Fruit fly (Drosophila melanogaster): ENCODE results near the gene sav.

sav gene

dm6 chr3R:23057390-23057789 is 3.7 kb downstream of the sav start:
- TF ChIP-seq Hr78 (GFP tag; optimal IDR thresholded peaks at IDR 0.05) (no peak), Vsx2 (GFP tag; optimal IDR thresholded peaks at IDR 0.05; ENCODE audit: partially characterized antibody) (no peak), Sp1 (GFP tag; optimal IDR thresholded peaks at IDR 0.05) (no peak), Dif (GFP tag; optimal IDR thresholded peaks at IDR 0.05; ENCODE audit: partially characterized antibody) (peak; percentile 17)

dm6 chr3R:23056753-23057152 is 4.4 kb downstream of the sav start:
- TF ChIP-seq Rel (GFP tag; optimal IDR thresholded peaks at IDR 0.05): no peak
- TF ChIP-seq Rel (tag; optimal IDR thresholded peaks at IDR 0.05): peak; percentile 30
- no peak for TF ChIP-seq h (GFP tag; optimal IDR thresholded peaks at IDR 0.05)
- TF ChIP-seq ey (GFP tag; optimal IDR thresholded peaks at IDR 0.05): no peak
- no peak for TF ChIP-seq OdsH (GFP tag; optimal IDR thresholded peaks at IDR 0.05)
- TF ChIP-seq Dif (GFP tag; optimal IDR thresholded peaks at IDR 0.05; ENCODE audit: partially characterized antibody): no peak
- no peak for TF ChIP-seq Hr83 (GFP tag; optimal IDR thresholded peaks at IDR 0.05; ENCODE audit: poor library complexity, severe bottlenecking)

dm6 chr3R:23056113-23056512 is 5.0 kb downstream of the sav start:
- TF ChIP-seq Myc (optimal IDR thresholded peaks at IDR 0.05): no peak
- TF ChIP-seq fru (GFP tag; optimal IDR thresholded peaks at IDR 0.05): no peak
- TF ChIP-seq sage (GFP tag; optimal IDR thresholded peaks at IDR 0.05): no peak
- no peak for TF ChIP-seq GATAd (GFP tag; optimal IDR thresholded peaks at IDR 0.05)
- TF ChIP-seq dl (GFP tag; optimal IDR thresholded peaks at IDR 0.05; ENCODE audit: insufficient read depth in 1 of 2, partially characterized antibody in 2 of 2): no peak
- no peak for TF ChIP-seq dmrt93B (GFP tag; optimal IDR thresholded peaks at IDR 0.05)
- no peak for TF ChIP-seq sv (GFP tag; optimal IDR thresholded peaks at IDR 0.05)
- no peak for TF ChIP-seq Sp1 (GFP tag; optimal IDR thresholded peaks at IDR 0.05)
- TF ChIP-seq rgr (GFP tag; optimal IDR thresholded peaks at IDR 0.05): no peak
- TF ChIP-seq h (GFP tag; optimal IDR thresholded peaks at IDR 0.05): no peak

- TF ChIP-seq OdsH (GFP tag; optimal IDR thresholded peaks at IDR 0.05): peak; percentile 51
- TF ChIP-seq dsf (GFP tag; optimal IDR thresholded peaks at IDR 0.05; ENCODE audit: borderline replicate concordance): no peak
- TF ChIP-seq CG9705 (GFP tag; optimal IDR thresholded peaks at IDR 0.05): peak; percentile 63
- TF ChIP-seq jim (GFP tag; optimal IDR thresholded peaks at IDR 0.05): no peak
- peak; percentile 47 for TF ChIP-seq br (GFP tag; optimal IDR thresholded peaks at IDR 0.05)
- TF ChIP-seq Myc (optimal IDR thresholded peaks at IDR 0.05): no peak
- peak; percentile 68 for TF ChIP-seq rgr (GFP tag; optimal IDR thresholded peaks at IDR 0.05)
- TF ChIP-seq sv (GFP tag; optimal IDR thresholded peaks at IDR 0.05): peak; percentile 64
- TF ChIP-seq Sp1 (GFP tag; optimal IDR thresholded peaks at IDR 0.05): peak; percentile 53
- peak; percentile 69 for TF ChIP-seq dmrt93B (GFP tag; optimal IDR thresholded peaks at IDR 0.05)
- no peak for TF ChIP-seq usp (GFP tag; optimal IDR thresholded peaks at IDR 0.05)
- TF ChIP-seq tai (GFP tag; optimal IDR thresholded peaks at IDR 0.05): no peak
- TF ChIP-seq HLH106 (tag; optimal IDR thresholded peaks at IDR 0.05): peak; percentile 60
- TF ChIP-seq Hr83 (GFP tag; optimal IDR thresholded peaks at IDR 0.05; ENCODE audit: poor library complexity, severe bottlenecking): peak; percentile 62
- no peak for TF ChIP-seq GATAd (GFP tag; optimal IDR thresholded peaks at IDR 0.05)
- no peak for TF ChIP-seq Abd-B (GFP tag; optimal IDR thresholded peaks at IDR 0.05)
- TF ChIP-seq sage (GFP tag; optimal IDR thresholded peaks at IDR 0.05): no peak
- TF ChIP-seq ey (GFP tag; optimal IDR thresholded peaks at IDR 0.05): no peak
- peak in 1 of 2 experiments; percentile 39 for TF ChIP-seq foxo (GFP tag; optimal IDR thresholded peaks at IDR 0.05)
- no peak for TF ChIP-seq Jra (GFP tag; optimal IDR thresholded peaks at IDR 0.05)
- TF ChIP-seq Hnf4 (GFP tag; optimal IDR thresholded peaks at IDR 0.05): no peak
- TF ChIP-seq dl (GFP tag; optimal IDR thresholded peaks at IDR 0.05; ENCODE audit: insufficient read depth in 1 of 2, partially characterized antibody in 2 of 2): no peak
- TF ChIP-seq Mio (GFP tag; optimal IDR thresholded peaks at IDR 0.05): no peak
- TF ChIP-seq CG32264 (GFP tag; optimal IDR thresholded peaks at IDR 0.05): peak; percentile 41
- no peak for TF ChIP-seq brk (GFP tag; optimal IDR thresholded peaks at IDR 0.05)
- TF ChIP-seq h (GFP tag; optimal IDR thresholded peaks at IDR 0.05): peak; percentile 55
- TF ChIP-seq Vsx2 (GFP tag; optimal IDR thresholded peaks at IDR 0.05; ENCODE audit: partially characterized antibody): no peak
- no peak for TF ChIP-seq lola (GFP tag; optimal IDR thresholded peaks at IDR 0.05)
- no peak for TF ChIP-seq Rel (GFP tag; optimal IDR thresholded peaks at IDR 0.05)
- TF ChIP-seq Rel (tag; optimal IDR thresholded peaks at IDR 0.05): no peak
- TF ChIP-seq Dif (GFP tag; optimal IDR thresholded peaks at IDR 0.05; ENCODE audit: partially characterized antibody): no peak
- no peak for TF ChIP-seq pan (optimal IDR thresholded peaks at IDR 0.05)
- TF ChIP-seq Hr78 (GFP tag; optimal IDR thresholded peaks at IDR 0.05): no peak
- TF ChIP-seq CrebA (GFP tag; optimal IDR thresholded peaks at IDR 0.05; ENCODE audit: borderline replicate concordance): no peak
- peak; percentile 20 for TF ChIP-seq fru (GFP tag; optimal IDR thresholded peaks at IDR 0.05)
Measured at dm6 chr3R:23053936-23054335, 7.2 kb downstream of the sav start, which contains the start of gene p53. Gene p53, minus strand, starts transcription at chr3R:23054082.

Measured in whole organism, wandering third instar larva.